Worm (Caenorhabditis elegans) whole organism, mixed stage, embryonic: ENCODE data around the gene C46F9.5.

Source experiments
- drap-1 ChIP-seq: fragments of 200-800 bp; sonication (Bioruptor generic); optimal IDR thresholded peaks from 3 replicates; lab custom pipeline; 2018; ENCODE audit warnings: mild to moderate bottlenecking, missing genetic modification characterization, missing compliant biosample characterization
- nhr-237 ChIP-seq: fragments of 150-350 bp; optimal IDR thresholded peaks from 2 replicates; lab custom pipeline; 2014; ENCODE audit warnings: missing biosample characterization, missing genetic modification characterization

DNA sequence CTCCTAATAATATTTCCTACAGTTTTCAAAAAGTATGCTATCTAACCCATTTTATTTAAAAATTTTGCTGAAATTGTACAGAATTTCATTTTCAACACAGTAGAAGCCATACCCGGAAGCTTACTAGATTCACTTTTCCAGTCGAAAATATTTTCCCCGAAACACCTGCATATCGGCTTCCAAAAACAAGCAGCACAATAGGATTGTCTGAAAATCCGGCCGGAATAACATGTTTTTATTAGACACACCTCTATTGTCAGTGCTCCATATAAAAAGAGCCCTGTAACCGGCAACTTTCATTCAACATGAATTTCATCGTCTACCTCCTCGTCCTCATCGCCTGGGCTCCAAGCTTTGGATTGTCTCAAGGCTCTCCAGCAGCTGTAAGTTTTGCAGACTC is 42.9 kb upstream of the C46F9.5 start, which contains the start of gene C52E2.2:
- TF ChIP-seq drap-1 (GFP tag; lab: Kevin White, UChicago), result no peak
- TF ChIP-seq nhr-237 (tag; lab: Kevin White, UChicago), result no peak
